Worm (Caenorhabditis elegans) whole organism, late embryonic: ENCODE measurements around the gene ZC317.6.

ENCODE experiments used
- F13H6.1 ChIP-seq: sonication (generic microtip); optimal IDR thresholded peaks from 2 replicates; lab custom pipeline; 2016; ENCODE audit warnings: missing genetic modification characterization, missing compliant biosample characterization
- ahr-1 ChIP-seq: sonication (generic microtip); optimal IDR thresholded peaks from 2 replicates; lab custom pipeline; 2016; ENCODE audit warnings: missing genetic modification characterization, missing compliant biosample characterization
- ceh-14 ChIP-seq: sonication (generic microtip); optimal IDR thresholded peaks from 2 replicates; lab custom pipeline; 2016; ENCODE audit warnings: missing genotype, missing genetic modification characterization, missing compliant biosample characterization
- ceh-18 ChIP-seq: sonication (generic microtip); optimal IDR thresholded peaks from 2 replicates; lab custom pipeline; 2016; ENCODE audit warnings: missing genetic modification characterization, missing compliant biosample characterization
- ceh-2 ChIP-seq: sonication (generic microtip); optimal IDR thresholded peaks from 2 replicates; lab custom pipeline; 2016; ENCODE audit warnings: missing genotype, missing genetic modification characterization, missing compliant biosample characterization
- ceh-34 ChIP-seq: sonication (generic microtip); optimal IDR thresholded peaks from 2 replicates; lab custom pipeline; 2016; ENCODE audit warnings: mild to moderate bottlenecking, missing genetic modification characterization, missing compliant biosample characterization
- elt-2 ChIP-seq: sonication (generic microtip); optimal IDR thresholded peaks from 2 replicates; lab custom pipeline; 2016; ENCODE audit warnings: missing genetic modification reagents, missing genetic modification characterization, missing compliant biosample characterization
- elt-4 ChIP-seq: sonication (generic microtip); optimal IDR thresholded peaks from 2 replicates; lab custom pipeline; 2016; ENCODE audit warnings: missing genetic modification characterization, missing compliant biosample characterization
- fax-1 ChIP-seq: sonication (generic microtip); optimal IDR thresholded peaks from 2 replicates; lab custom pipeline; 2016; ENCODE audit warnings: missing genotype, missing genetic modification characterization, missing compliant biosample characterization
- fkh-10 ChIP-seq: fragments of 150-350 bp; optimal IDR thresholded peaks from 2 replicates; lab custom pipeline; 2014; ENCODE audit warnings: missing biosample characterization, missing genetic modification reagents, missing genetic modification characterization
- fkh-6 ChIP-seq: sonication (generic microtip); optimal IDR thresholded peaks from 2 replicates; lab custom pipeline; 2016; ENCODE audit warnings: missing genetic modification characterization, missing compliant biosample characterization
- hlh-30 ChIP-seq: sonication (generic microtip); optimal IDR thresholded peaks from 2 replicates; lab custom pipeline; 2017; ENCODE audit warnings: antibody characterized with exemption, missing genetic modification characterization, missing compliant biosample characterization; ENCODE audit not compliant: insufficient read depth
- hlh-8 ChIP-seq: sonication (generic microtip); optimal IDR thresholded peaks from 2 replicates; lab custom pipeline; 2016; ENCODE audit warnings: missing genotype, missing genetic modification characterization, missing compliant biosample characterization
- madf-2 ChIP-seq: sonication (generic microtip); optimal IDR thresholded peaks from 2 replicates; lab custom pipeline; 2017; ENCODE audit warnings: missing genetic modification characterization, missing compliant biosample characterization
- nhr-11 ChIP-seq: fragments of 150-350 bp; optimal IDR thresholded peaks from 2 replicates; lab custom pipeline; 2014; ENCODE audit warnings: missing biosample characterization, missing genetic modification characterization
- npax-4 ChIP-seq: sonication (generic microtip); optimal IDR thresholded peaks from 2 replicates; lab custom pipeline; 2016; ENCODE audit warnings: missing genetic modification characterization, missing compliant biosample characterization
- pax-1 ChIP-seq: fragments of 150-350 bp; optimal IDR thresholded peaks from 2 replicates; lab custom pipeline; 2014; ENCODE audit warnings: missing biosample characterization, missing genetic modification characterization
- pha-2 ChIP-seq: sonication (generic microtip); optimal IDR thresholded peaks from 2 replicates; lab custom pipeline; 2017; ENCODE audit warnings: mild to moderate bottlenecking, missing genetic modification characterization, missing compliant biosample characterization
- pqm-1 ChIP-seq: sonication (generic microtip); optimal IDR thresholded peaks from 2 replicates; lab custom pipeline; 2016; ENCODE audit warnings: missing genetic modification characterization, missing compliant biosample characterization
- pros-1 ChIP-seq: fragments of 150-350 bp; optimal IDR thresholded peaks from 2 replicates; lab custom pipeline; 2014; ENCODE audit warnings: missing biosample characterization, missing genetic modification reagents, missing genetic modification characterization
- tbx-2 ChIP-seq: sonication (generic microtip); optimal IDR thresholded peaks from 2 replicates; lab custom pipeline; 2016; ENCODE audit warnings: missing genetic modification characterization, missing compliant biosample characterization
- unc-42 ChIP-seq: sonication (generic microtip); optimal IDR thresholded peaks from 2 replicates; lab custom pipeline; 2016; ENCODE audit warnings: missing genotype, missing genetic modification characterization, missing compliant biosample characterization

ZC317.6 gene

DNA sequence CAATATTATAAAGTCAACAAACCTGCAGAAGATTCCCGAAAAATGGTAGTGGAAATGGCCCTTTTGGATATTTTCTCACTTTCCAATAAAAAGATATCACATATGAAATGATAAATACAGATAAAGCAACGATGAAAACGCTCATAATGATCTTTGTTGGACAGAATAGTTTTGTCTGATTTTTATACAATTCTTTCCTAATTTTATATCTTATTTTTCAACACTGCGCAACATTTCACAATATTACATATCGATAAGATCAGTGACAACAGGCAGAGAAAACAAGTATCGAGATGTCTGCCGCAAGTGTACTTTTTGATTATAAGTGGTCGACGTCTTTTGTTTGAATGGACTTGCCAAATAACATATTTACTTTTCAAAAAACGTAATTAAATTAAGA is 45.3 kb downstream of the ZC317.6 start, which contains the start of gene cyp-14A5:
cyp-14A5 (minus strand) TSS at position 163 of the 400 bp plus-strand sequence.
- TF ChIP-seq pha-2 (tag; lab: Kevin White, UChicago) (no peak), nhr-11 (tag; lab: Kevin White, UChicago) (no peak), tbx-2 (tag; lab: Kevin White, UChicago) (no peak), fax-1 (tag; lab: Kevin White, UChicago) (no peak), pros-1 (tag; lab: Kevin White, UChicago) (no peak), ceh-18 (tag; lab: Kevin White, UChicago) (no peak), pax-1 (no peak)

ce11 chrV:5419915-5420314 is 48.5 kb downstream of the ZC317.6 start, which contains the start of gene F08F3.6:
Gene F08F3.6, minus strand, starts transcription at chrV:5420067.
- TF ChIP-seq fkh-6 (tag; lab: Kevin White, UChicago), result no peak
- TF ChIP-seq pqm-1, result no peak
- TF ChIP-seq ceh-2, result no peak
- no peak for TF ChIP-seq hlh-30 (tag; lab: Kevin White, UChicago)
- no peak for TF ChIP-seq ahr-1 (tag; lab: Kevin White, UChicago)
- no peak for TF ChIP-seq npax-4 (tag; lab: Kevin White, UChicago)
- TF ChIP-seq fax-1 (tag; lab: Kevin White, UChicago), result no peak
- no peak for TF ChIP-seq ceh-34 (tag; lab: Kevin White, UChicago)
- no peak for TF ChIP-seq fkh-10 (GFP tag; lab: Kevin White, UChicago)
- TF ChIP-seq F13H6.1 (tag; lab: Kevin White, UChicago), result no peak
- TF ChIP-seq elt-4 (tag; lab: Kevin White, UChicago), result no peak
- TF ChIP-seq elt-2, result no peak
- TF ChIP-seq ceh-14, result no peak
- no peak for TF ChIP-seq madf-2 (tag; lab: Kevin White, UChicago)
- no peak for TF ChIP-seq unc-42 (tag; lab: Kevin White, UChicago)
- TF ChIP-seq hlh-8, result no peak
- TF ChIP-seq, all 69 proteins: peak for 0
